Worm (Caenorhabditis elegans) whole organism, L3 larva: ENCODE results near the gene nlp-26.

Experiments
- R02D3.7 ChIP-seq: fragments of 150-350 bp; optimal IDR thresholded peaks from 2 replicates; lab custom pipeline; 2014; ENCODE audit warnings: missing biosample characterization, missing genetic modification characterization
- aly-2 ChIP-seq: fragments of 150-350 bp; optimal IDR thresholded peaks from 2 replicates; lab custom pipeline; 2014; ENCODE audit warnings: missing biosample characterization, missing genetic modification characterization
- ama-1 ChIP-seq: fragments of 150-350 bp; optimal IDR thresholded peaks from 2 replicates; lab custom pipeline; 2018
- lsy-12 ChIP-seq: sonication (generic microtip); optimal IDR thresholded peaks from 2 replicates; lab custom pipeline; 2016; ENCODE audit warnings: mild to moderate bottlenecking, missing genetic modification characterization, missing compliant biosample characterization
- nfya-1 ChIP-seq: sonication (generic microtip); optimal IDR thresholded peaks from 2 replicates; lab custom pipeline; 2017; ENCODE audit warnings: missing genetic modification characterization, mild to moderate bottlenecking, missing compliant biosample characterization, antibody characterized with exemption, moderate library complexity; ENCODE audit not compliant: insufficient read depth
- nhr-43 ChIP-seq: sonication (generic microtip); optimal IDR thresholded peaks from 2 replicates; lab custom pipeline; 2016; ENCODE audit warnings: mild to moderate bottlenecking, missing genetic modification characterization, missing compliant biosample characterization; ENCODE audit not compliant: poor library complexity, severe bottlenecking
- pha-4 ChIP-seq: fragments of 150-350 bp; optimal IDR thresholded peaks from 2 replicates; lab custom pipeline; 2014; ENCODE audit warnings: missing biosample characterization, missing genetic modification reagents, missing genetic modification characterization
- pqm-1 ChIP-seq: fragments of 150-350 bp; optimal IDR thresholded peaks from 2 replicates; lab custom pipeline; 2017; ENCODE audit warnings: missing biosample characterization, missing genetic modification characterization, inconsistent platforms
- skn-1 ChIP-seq: fragments of 150-350 bp; optimal IDR thresholded peaks from 2 replicates; lab custom pipeline; 2014; ENCODE audit warnings: missing biosample characterization, missing genetic modification characterization
- snpc-4 ChIP-seq: fragments of 150-350 bp; optimal IDR thresholded peaks from 2 replicates; lab custom pipeline; 2014; ENCODE audit warnings: missing biosample characterization, missing genetic modification characterization
- unc-62 ChIP-seq: fragments of 150-350 bp; sonication (generic microtip); optimal IDR thresholded peaks from 4 replicates; lab custom pipeline; 2014; ENCODE audit warnings: missing biosample characterization, missing genetic modification reagents, missing genetic modification characterization
- ztf-11 ChIP-seq: fragments of 150-350 bp; optimal IDR thresholded peaks from 2 replicates; lab custom pipeline; 2014; ENCODE audit warnings: missing biosample characterization, missing genetic modification characterization

DNA sequence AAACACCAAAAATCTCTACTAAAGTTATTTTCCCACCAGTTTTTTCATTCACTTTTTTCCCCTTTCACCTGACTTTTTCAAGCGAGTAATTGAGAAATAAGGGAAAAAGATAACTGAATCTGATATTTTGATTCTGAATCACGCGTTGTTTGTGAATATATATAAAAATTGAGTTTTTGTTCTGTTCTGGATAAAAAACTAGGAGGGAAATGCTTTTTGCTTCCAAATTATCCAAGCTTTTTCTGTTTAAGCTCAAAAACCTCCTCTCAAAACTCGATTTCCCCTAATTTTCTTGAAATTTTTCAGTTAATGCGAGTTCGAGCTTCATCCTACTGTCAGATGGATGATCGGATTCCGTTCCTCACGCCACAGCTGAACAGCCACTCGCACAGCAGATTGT lies 48.2 kb upstream of the nlp-26 start, which contains the start of gene kcnl-1:
- TF ChIP-seq lsy-12 (tag; lab: Kevin White, UChicago) (no peak), aly-2 (tag; lab: Kevin White, UChicago) (no peak), ztf-11 (tag; lab: Kevin White, UChicago) (no peak), nhr-43 (no peak), R02D3.7 (tag; lab: Kevin White, UChicago) (no peak), unc-62 (GFP tag; lab: Kevin White, UChicago) (no peak), pha-4 (no peak), nfya-1 (tag; lab: Kevin White, UChicago) (no peak), ama-1 (no peak), snpc-4 (tag; lab: Kevin White, UChicago) (no peak), skn-1 (tag; lab: Kevin White, UChicago) (no peak), pqm-1 (no peak)
